Fruit fly (Drosophila melanogaster) whole organism, wandering third instar larva: ENCODE results near the gene CG18265.

Source experiments
- Abd-B ChIP-seq: fragments of >200 bp; optimal IDR thresholded peaks from 2 replicates; lab custom pipeline; 2017; ENCODE audit warnings: missing biosample characterization, missing genetic modification characterization
- CG32264 ChIP-seq: fragments of 200-800 bp; sonication (Bioruptor generic); optimal IDR thresholded peaks from 2 replicates; lab custom pipeline; 2016; ENCODE audit warnings: missing biosample characterization, missing genetic modification characterization
- CG9705 ChIP-seq: fragments of 200-800 bp; sonication (Bioruptor generic); optimal IDR thresholded peaks from 2 replicates; lab custom pipeline; 2018; ENCODE audit warnings: missing biosample characterization, mild to moderate bottlenecking, missing genetic modification characterization
- CrebA ChIP-seq: fragments of 200-800 bp; sonication (Bioruptor generic); optimal IDR thresholded peaks from 2 replicates; lab custom pipeline; 2016; ENCODE audit warnings: missing biosample characterization, mild to moderate bottlenecking, missing genetic modification characterization, borderline replicate concordance
- Dfd ChIP-seq: fragments of >200 bp; optimal IDR thresholded peaks from 2 replicates; lab custom pipeline; 2017; ENCODE audit warnings: missing biosample characterization, missing genetic modification characterization
- Dif ChIP-seq: fragments of 200-275, 200-300 bp; sonication (Bioruptor generic); optimal IDR thresholded peaks from 2 replicates; lab custom pipeline; 2018; ENCODE audit warnings: missing biosample characterization, missing genetic modification characterization; ENCODE audit not compliant: partially characterized antibody
- GATAd ChIP-seq: sonication (Bioruptor generic); optimal IDR thresholded peaks from 2 replicates; lab custom pipeline; 2016; ENCODE audit warnings: missing biosample characterization, missing genetic modification characterization
- HLH106 ChIP-seq: fragments of 200-800 bp; optimal IDR thresholded peaks from 3 replicates; lab custom pipeline; 2019; ENCODE audit warnings: missing biosample characterization, mild to moderate bottlenecking, missing genetic modification characterization, moderate library complexity
- Hnf4 ChIP-seq: fragments of 200-800 bp; sonication (Bioruptor generic); optimal IDR thresholded peaks from 2 replicates; lab custom pipeline; 2016; ENCODE audit warnings: missing biosample characterization, mild to moderate bottlenecking, missing genetic modification characterization
- Hr78 ChIP-seq: fragments of >200 bp; optimal IDR thresholded peaks from 2 replicates; lab custom pipeline; 2017; ENCODE audit warnings: missing biosample characterization, missing genetic modification characterization
- Hr83 ChIP-seq: fragments of 200-300 bp; sonication (Bioruptor generic); optimal IDR thresholded peaks from 2 replicates; lab custom pipeline; 2016; ENCODE audit warnings: missing biosample characterization, mild to moderate bottlenecking, missing genetic modification characterization, moderate library complexity; ENCODE audit not compliant: poor library complexity, severe bottlenecking
- Jra ChIP-seq: sonication (Bioruptor generic); optimal IDR thresholded peaks from 2 replicates; lab custom pipeline; 2016; ENCODE audit warnings: missing biosample characterization, missing genetic modification characterization
- Mio ChIP-seq: sonication (Bioruptor generic); optimal IDR thresholded peaks from 2 replicates; lab custom pipeline; 2016; ENCODE audit warnings: missing biosample characterization, missing genetic modification characterization
- Myc ChIP-seq: fragments of >200 bp; optimal IDR thresholded peaks from 2 replicates; lab custom pipeline; 2017
- N ChIP-seq: fragments of >200 bp; optimal IDR thresholded peaks from 2 replicates; lab custom pipeline; 2018; ENCODE audit warnings: missing biosample characterization, missing external identifiers, missing genetic modification characterization
- OdsH ChIP-seq: fragments of 200-800 bp; sonication (Bioruptor generic); optimal IDR thresholded peaks from 2 replicates; lab custom pipeline; 2016; ENCODE audit warnings: missing biosample characterization, mild to moderate bottlenecking, missing genetic modification characterization
- Rel ChIP-seq, 2 experiments: fragments of 200-800 bp; sonication (Bioruptor generic) in 1 of 2; optimal IDR thresholded peaks; 2 replicates in 1 of 2; 3 replicates in 1 of 2; lab custom pipeline; 2016 to 2019; ENCODE audit warnings: mild to moderate bottlenecking in 2 of 2, missing biosample characterization in 2 of 2, missing genetic modification characterization in 2 of 2, moderate library complexity in 1 of 2
- Sp1 ChIP-seq: fragments of 200-800 bp; sonication (Bioruptor generic); optimal IDR thresholded peaks from 3 replicates; lab custom pipeline; 2019; ENCODE audit warnings: missing biosample characterization, mild to moderate bottlenecking, missing genetic modification characterization, moderate library complexity
- Vsx2 ChIP-seq: fragments of 200-300, 225-300 bp; sonication (Bioruptor generic); optimal IDR thresholded peaks from 2 replicates; lab custom pipeline; 2018; ENCODE audit warnings: missing biosample characterization, missing genetic modification characterization; ENCODE audit not compliant: partially characterized antibody
- br ChIP-seq: fragments of 200-800 bp; sonication (Bioruptor generic); optimal IDR thresholded peaks from 2 replicates; lab custom pipeline; 2016; ENCODE audit warnings: missing biosample characterization, missing genetic modification characterization
- brk ChIP-seq: fragments of 200-800 bp; sonication (Bioruptor generic); optimal IDR thresholded peaks from 2 replicates; lab custom pipeline; 2016; ENCODE audit warnings: missing biosample characterization, mild to moderate bottlenecking, missing genetic modification characterization
- dl ChIP-seq, 2 experiments: fragments of 175-275, 200-275 bp in 1 of 2; fragments of 200-275 bp in 1 of 2; sonication (Bioruptor generic); optimal IDR thresholded peaks; lab custom pipeline; 2018; ENCODE audit warnings: mild to moderate bottlenecking in 2 of 2, missing biosample characterization in 2 of 2, missing genetic modification characterization in 2 of 2, moderate library complexity in 2 of 2; ENCODE audit not compliant: partially characterized antibody in 2 of 2, insufficient read depth in 1 of 2
- dmrt93B ChIP-seq: fragments of 200-800 bp; sonication (Bioruptor generic); optimal IDR thresholded peaks from 2 replicates; lab custom pipeline; 2018; ENCODE audit warnings: missing biosample characterization, mild to moderate bottlenecking, missing genetic modification characterization
- dsf ChIP-seq: sonication (Bioruptor generic); optimal IDR thresholded peaks from 2 replicates; lab custom pipeline; 2016; ENCODE audit warnings: missing biosample characterization, missing genetic modification characterization, borderline replicate concordance
- ey ChIP-seq: fragments of 200-800 bp; sonication (Bioruptor generic); optimal IDR thresholded peaks from 2 replicates; lab custom pipeline; 2016; ENCODE audit warnings: missing biosample characterization, missing genetic modification characterization
- foxo ChIP-seq, 2 experiments: fragments of 200-800 bp; sonication (Bioruptor generic); optimal IDR thresholded peaks; 2 replicates in 1 of 2; 3 replicates in 1 of 2; lab custom pipeline; 2016 to 2017; ENCODE audit warnings: missing biosample characterization in 2 of 2, missing genetic modification characterization in 2 of 2
- fru ChIP-seq: fragments of 200-800 bp; sonication (Bioruptor generic); optimal IDR thresholded peaks from 3 replicates; lab custom pipeline; 2016; ENCODE audit warnings: missing biosample characterization, mild to moderate bottlenecking, missing genetic modification characterization
- h ChIP-seq: fragments of 200-800 bp; sonication (Bioruptor generic); optimal IDR thresholded peaks from 3 replicates; lab custom pipeline; 2016; ENCODE audit warnings: missing biosample characterization, mild to moderate bottlenecking, missing genetic modification characterization
- jim ChIP-seq: fragments of 175-275, 200-325 bp; sonication (Bioruptor generic); optimal IDR thresholded peaks from 2 replicates; lab custom pipeline; 2016; ENCODE audit warnings: missing biosample characterization, mild to moderate bottlenecking, missing genetic modification characterization
- lola ChIP-seq: fragments of >200 bp; optimal IDR thresholded peaks from 2 replicates; lab custom pipeline; 2017; ENCODE audit warnings: missing biosample characterization, missing genetic modification characterization
- pan ChIP-seq: fragments of >200 bp; optimal IDR thresholded peaks from 2 replicates; lab custom pipeline; 2017
- psq ChIP-seq: fragments of 200-800 bp; sonication (Bioruptor generic); optimal IDR thresholded peaks from 3 replicates; lab custom pipeline; 2017; ENCODE audit warnings: missing biosample characterization, mild to moderate bottlenecking, missing genetic modification characterization, moderate library complexity
- rgr ChIP-seq: fragments of 200-800 bp; sonication (Bioruptor generic); optimal IDR thresholded peaks from 3 replicates; lab custom pipeline; 2016; ENCODE audit warnings: missing biosample characterization, mild to moderate bottlenecking, missing genetic modification characterization
- sage ChIP-seq: fragments of 200-800 bp; sonication (Bioruptor generic); optimal IDR thresholded peaks from 2 replicates; lab custom pipeline; 2016; ENCODE audit warnings: missing biosample characterization, mild to moderate bottlenecking, missing genetic modification characterization
- sv ChIP-seq: fragments of 200-800 bp; sonication (Bioruptor generic); optimal IDR thresholded peaks from 3 replicates; lab custom pipeline; 2016; ENCODE audit warnings: missing biosample characterization, missing genetic modification characterization
- tai ChIP-seq: sonication (Bioruptor generic); optimal IDR thresholded peaks from 2 replicates; lab custom pipeline; 2016; ENCODE audit warnings: missing biosample characterization, missing genetic modification characterization
- usp ChIP-seq: fragments of >200 bp; optimal IDR thresholded peaks from 2 replicates; lab custom pipeline; 2017; ENCODE audit warnings: missing biosample characterization, missing genetic modification characterization
- woc ChIP-seq: sonication (Bioruptor generic); optimal IDR thresholded peaks from 2 replicates; lab custom pipeline; 2016; ENCODE audit warnings: missing biosample characterization, mild to moderate bottlenecking, missing genetic modification characterization

The CG18265 gene

dm6 chr3L:17415967-17416749 is 23.0 kb upstream of the CG18265 start:
- TF ChIP-seq woc (GFP tag; lab: Kevin White, UChicago) (no peak), foxo (GFP tag; optimal IDR thresholded peaks at IDR 0.05; lab: Kevin White, UChicago) (peak in 1 of 2 experiments; percentile 40), psq (GFP tag; lab: Kevin White, UChicago) (peak; percentile 40), fru (GFP tag; lab: Kevin White, UChicago) (peak; percentile 57), HLH106 (tag; lab: Kevin White, UChicago) (no peak), br (GFP tag; lab: Kevin White, UChicago) (peak; percentile 39), Hr78 (GFP tag; lab: Kevin White, UChicago) (no peak), CG32264 (GFP tag; lab: Kevin White, UChicago) (no peak), dsf (GFP tag; lab: Kevin White, UChicago) (no peak), CG9705 (no peak), rgr (GFP tag; lab: Kevin White, UChicago) (peak; percentile 31), Jra (GFP tag; lab: Kevin White, UChicago) (no peak), ey (GFP tag; lab: Kevin White, UChicago) (peak; percentile 18), sv (GFP tag; lab: Kevin White, UChicago) (peak; percentile 49), Mio (GFP tag; lab: Kevin White, UChicago) (no peak), h (GFP tag; lab: Kevin White, UChicago) (peak; percentile 24), OdsH (GFP tag; lab: Kevin White, UChicago) (peak; percentile 23)

- peak; percentile 48 for TF ChIP-seq psq (GFP tag; lab: Kevin White, UChicago)
- TF ChIP-seq CrebA (GFP tag; lab: Kevin White, UChicago), result no peak
- no peak for TF ChIP-seq Rel (GFP tag; optimal IDR thresholded peaks at IDR 0.05; lab: Kevin White, UChicago)
- peak; percentile 2 for TF ChIP-seq Rel (tag; optimal IDR thresholded peaks at IDR 0.05; lab: Kevin White, UChicago)
Observed at dm6 chr3L:17419103-17419741, 20.0 kb upstream of the CG18265 start.

- TF ChIP-seq dmrt93B (GFP tag; lab: Kevin White, UChicago) (peak; percentile 23), Rel (GFP tag; optimal IDR thresholded peaks at IDR 0.05; lab: Kevin White, UChicago) (no peak), Rel (tag; optimal IDR thresholded peaks at IDR 0.05; lab: Kevin White, UChicago) (peak; percentile 7), Hnf4 (GFP tag; lab: Kevin White, UChicago) (peak; percentile 34), CrebA (GFP tag; lab: Kevin White, UChicago) (no peak), pan (no peak), rgr (GFP tag; lab: Kevin White, UChicago) (peak; percentile 60), psq (GFP tag; lab: Kevin White, UChicago) (peak; percentile 86), ey (GFP tag; lab: Kevin White, UChicago) (peak; percentile 62), Jra (GFP tag; lab: Kevin White, UChicago) (no peak), OdsH (GFP tag; lab: Kevin White, UChicago) (peak; percentile 79), br (GFP tag; lab: Kevin White, UChicago) (peak; percentile 78), Mio (GFP tag; lab: Kevin White, UChicago) (no peak), jim (GFP tag; lab: Kevin White, UChicago) (peak; percentile 3), fru (GFP tag; lab: Kevin White, UChicago) (peak; percentile 83), CG32264 (GFP tag; lab: Kevin White, UChicago) (peak; percentile 45), dl (GFP tag; optimal IDR thresholded peaks at IDR 0.05; lab: Kevin White, UChicago; ENCODE audit: insufficient read depth in 1 of 2, partially characterized antibody in 2 of 2) (peak; percentile 5 to 59), woc (GFP tag; lab: Kevin White, UChicago) (peak; percentile 80), Myc (no peak), Abd-B (GFP tag; lab: Kevin White, UChicago) (no peak), Hr83 (no peak), Dif (GFP tag; lab: Kevin White, UChicago) (peak; percentile 82), HLH106 (tag; lab: Kevin White, UChicago) (peak; percentile 71), N (GFP tag; lab: Kevin White, UChicago) (no peak), lola (no peak), foxo (GFP tag; optimal IDR thresholded peaks at IDR 0.05; lab: Kevin White, UChicago) (peak in 1 of 2 experiments; percentile 77), usp (no peak), CG9705 (no peak), brk (peak; percentile 31), dsf (GFP tag; lab: Kevin White, UChicago) (no peak), sv (GFP tag; lab: Kevin White, UChicago) (no peak), tai (GFP tag; lab: Kevin White, UChicago) (no peak), Vsx2 (GFP tag; lab: Kevin White, UChicago) (no peak), Sp1 (peak; percentile 72), Hr78 (GFP tag; lab: Kevin White, UChicago) (no peak), sage (peak; percentile 4), Dfd (no peak), GATAd (GFP tag; lab: Kevin White, UChicago) (no peak), h (GFP tag; lab: Kevin White, UChicago) (peak; percentile 65)
Observed at dm6 chr3L:17420610-17421194, 18.5 kb upstream of the CG18265 start.
